Worm (Caenorhabditis elegans) whole organism, mixed stage, embryonic: ENCODE data around the gene abu-6.

Experiments used
- flh-1 ChIP-seq: fragments of 200-800 bp; sonication (Bioruptor generic); optimal IDR thresholded peaks from 2 replicates; lab custom pipeline; 2018; ENCODE audit warnings: mild to moderate bottlenecking, missing genetic modification characterization, moderate library complexity, missing compliant biosample characterization
- lin-13 ChIP-seq: fragments of 150-350 bp; optimal IDR thresholded peaks from 2 replicates; lab custom pipeline; 2014; ENCODE audit warnings: missing biosample characterization, missing genetic modification characterization
- mab-5 ChIP-seq: fragments of 150-350 bp; optimal IDR thresholded peaks from 2 replicates; lab custom pipeline; 2014; ENCODE audit warnings: missing biosample characterization, missing genetic modification characterization
- mep-1 ChIP-seq: fragments of 150-350 bp; optimal IDR thresholded peaks from 2 replicates; lab custom pipeline; 2017; ENCODE audit warnings: missing biosample characterization, missing genetic modification reagents, missing genetic modification characterization, inconsistent platforms
- nhr-237 ChIP-seq: fragments of 150-350 bp; optimal IDR thresholded peaks from 2 replicates; lab custom pipeline; 2014; ENCODE audit warnings: missing biosample characterization, missing genetic modification characterization
- nhr-76 ChIP-seq: sonication (generic microtip); optimal IDR thresholded peaks from 2 replicates; lab custom pipeline; 2017; ENCODE audit warnings: missing biosample characterization, missing genetic modification characterization
- pha-4 ChIP-seq: fragments of 150-350 bp; optimal IDR thresholded peaks from 2 replicates; lab custom pipeline; 2018; ENCODE audit warnings: missing biosample characterization, missing genetic modification reagents, missing genetic modification characterization
- tbx-8 ChIP-seq: fragments of 200-800 bp; sonication (Bioruptor generic); optimal IDR thresholded peaks from 2 replicates; lab custom pipeline; 2018; ENCODE audit warnings: mild to moderate bottlenecking, missing genetic modification characterization, moderate library complexity, missing compliant biosample characterization
- unc-39 ChIP-seq: fragments of 150-350 bp; optimal IDR thresholded peaks from 2 replicates; lab custom pipeline; 2014; ENCODE audit warnings: missing biosample characterization, missing genetic modification characterization
- unc-62 ChIP-seq: fragments of 150-350 bp; optimal IDR thresholded peaks from 2 replicates; lab custom pipeline; 2014; ENCODE audit warnings: missing biosample characterization, missing genetic modification reagents, missing genetic modification characterization
- ztf-11 ChIP-seq: fragments of 150-350 bp; optimal IDR thresholded peaks from 2 replicates; lab custom pipeline; 2014; ENCODE audit warnings: missing biosample characterization, missing genetic modification characterization

ce11 chrV:5131380-5131779 is 30.3 kb downstream of the abu-6 start:
- TF ChIP-seq unc-39 (tag; lab: Kevin White, UChicago) (no peak), nhr-76 (tag; lab: Kevin White, UChicago) (no peak), lin-13 (no peak), pha-4 (tag; lab: Kevin White, UChicago) (no peak), mab-5 (tag; lab: Kevin White, UChicago) (no peak), flh-1 (GFP tag; lab: Kevin White, UChicago) (no peak), mep-1 (no peak), ztf-11 (tag; lab: Kevin White, UChicago) (no peak), tbx-8 (GFP tag; lab: Kevin White, UChicago) (no peak), unc-62 (GFP tag; lab: Kevin White, UChicago) (no peak), nhr-237 (tag; lab: Kevin White, UChicago) (no peak)
